Worm (Caenorhabditis elegans) whole organism, late embryonic: ENCODE data around the gene pqn-15.

Source experiments
- C08G9.2 ChIP-seq: sonication (generic microtip); optimal IDR thresholded peaks from 2 replicates; lab custom pipeline; 2016; ENCODE audit warnings: mild to moderate bottlenecking, missing genetic modification characterization, moderate library complexity, missing compliant biosample characterization
- F13H6.1 ChIP-seq: sonication (generic microtip); optimal IDR thresholded peaks from 2 replicates; lab custom pipeline; 2016; ENCODE audit warnings: missing genetic modification characterization, missing compliant biosample characterization
- Y22D7AL.16 ChIP-seq: sonication (generic microtip); optimal IDR thresholded peaks from 2 replicates; lab custom pipeline; 2016; ENCODE audit warnings: missing genetic modification characterization, missing compliant biosample characterization
- ahr-1 ChIP-seq: sonication (generic microtip); optimal IDR thresholded peaks from 2 replicates; lab custom pipeline; 2016; ENCODE audit warnings: missing genetic modification characterization, missing compliant biosample characterization
- ceh-2 ChIP-seq: sonication (generic microtip); optimal IDR thresholded peaks from 2 replicates; lab custom pipeline; 2016; ENCODE audit warnings: missing genotype, missing genetic modification characterization, missing compliant biosample characterization
- ceh-30 ChIP-seq: fragments of 150-350 bp; optimal IDR thresholded peaks from 2 replicates; lab custom pipeline; 2014; ENCODE audit warnings: missing biosample characterization, missing genetic modification characterization
- ceh-34 ChIP-seq: sonication (generic microtip); optimal IDR thresholded peaks from 2 replicates; lab custom pipeline; 2016; ENCODE audit warnings: mild to moderate bottlenecking, missing genetic modification characterization, missing compliant biosample characterization
- ceh-45 ChIP-seq: fragments of 200-800 bp; sonication (Bioruptor generic); IDR thresholded peaks from 2 replicates; pipeline ENCODE4 v1.3.6; 2022; ENCODE audit warnings: missing genetic modification reagents, missing genetic modification characterization, missing compliant biosample characterization
- dmd-4 ChIP-seq: sonication (generic microtip); optimal IDR thresholded peaks from 2 replicates; lab custom pipeline; 2016; ENCODE audit warnings: borderline replicate concordance, missing genetic modification characterization, missing compliant biosample characterization
- dve-1 ChIP-seq: sonication (generic microtip); optimal IDR thresholded peaks from 2 replicates; lab custom pipeline; 2017; ENCODE audit warnings: antibody characterized with exemption, mild to moderate bottlenecking, missing genetic modification characterization, missing compliant biosample characterization
- elt-4 ChIP-seq: sonication (generic microtip); optimal IDR thresholded peaks from 2 replicates; lab custom pipeline; 2016; ENCODE audit warnings: missing genetic modification characterization, missing compliant biosample characterization
- ets-4 ChIP-seq: sonication (generic microtip); optimal IDR thresholded peaks from 2 replicates; lab custom pipeline; 2016; ENCODE audit warnings: missing genetic modification characterization, missing compliant biosample characterization
- fkh-10 ChIP-seq: fragments of 150-350 bp; optimal IDR thresholded peaks from 2 replicates; lab custom pipeline; 2014; ENCODE audit warnings: missing biosample characterization, missing genetic modification reagents, missing genetic modification characterization
- fkh-6 ChIP-seq: sonication (generic microtip); optimal IDR thresholded peaks from 2 replicates; lab custom pipeline; 2016; ENCODE audit warnings: missing genetic modification characterization, missing compliant biosample characterization
- hlh-13 ChIP-seq: fragments of 200-800 bp; sonication (Bioruptor generic); optimal IDR thresholded peaks from 2 replicates; lab custom pipeline; 2018; ENCODE audit warnings: mild to moderate bottlenecking, missing genetic modification characterization, missing compliant biosample characterization
- hlh-30 ChIP-seq: sonication (generic microtip); optimal IDR thresholded peaks from 2 replicates; lab custom pipeline; 2017; ENCODE audit warnings: antibody characterized with exemption, missing genetic modification characterization, missing compliant biosample characterization; ENCODE audit not compliant: insufficient read depth
- hlh-6 ChIP-seq: sonication (generic microtip); optimal IDR thresholded peaks from 2 replicates; lab custom pipeline; 2016; ENCODE audit warnings: missing genotype, missing genetic modification characterization, missing compliant biosample characterization
- hlh-8 ChIP-seq: sonication (generic microtip); optimal IDR thresholded peaks from 2 replicates; lab custom pipeline; 2016; ENCODE audit warnings: missing genotype, missing genetic modification characterization, missing compliant biosample characterization
- lin-11 ChIP-seq: fragments of 200-800 bp; sonication (Bioruptor generic); optimal IDR thresholded peaks from 2 replicates; lab custom pipeline; 2018; ENCODE audit warnings: mild to moderate bottlenecking, missing genetic modification characterization, missing compliant biosample characterization
- mec-3 ChIP-seq: sonication (generic microtip); optimal IDR thresholded peaks from 2 replicates; lab custom pipeline; 2016; ENCODE audit warnings: borderline replicate concordance, missing genetic modification characterization, missing compliant biosample characterization
- nhr-11 ChIP-seq: fragments of 150-350 bp; optimal IDR thresholded peaks from 2 replicates; lab custom pipeline; 2014; ENCODE audit warnings: missing biosample characterization, missing genetic modification characterization
- odd-2 ChIP-seq: sonication (generic microtip); optimal IDR thresholded peaks from 2 replicates; lab custom pipeline; 2017; ENCODE audit warnings: antibody characterized with exemption, mild to moderate bottlenecking, missing genetic modification characterization, missing compliant biosample characterization
- pag-3 ChIP-seq: sonication (generic microtip); optimal IDR thresholded peaks from 2 replicates; lab custom pipeline; 2016; ENCODE audit warnings: missing compliant biosample characterization, missing genetic modification characterization, borderline replicate concordance
- pat-9 ChIP-seq: fragments of 200-800 bp; sonication (Bioruptor generic); optimal IDR thresholded peaks from 2 replicates; lab custom pipeline; 2018; ENCODE audit warnings: mild to moderate bottlenecking, missing genetic modification characterization, moderate library complexity, missing compliant biosample characterization
- pax-1 ChIP-seq: fragments of 150-350 bp; optimal IDR thresholded peaks from 2 replicates; lab custom pipeline; 2014; ENCODE audit warnings: missing biosample characterization, missing genetic modification characterization
- pros-1 ChIP-seq: fragments of 150-350 bp; optimal IDR thresholded peaks from 2 replicates; lab custom pipeline; 2014; ENCODE audit warnings: missing biosample characterization, missing genetic modification reagents, missing genetic modification characterization
- rnt-1 ChIP-seq: sonication (generic microtip); optimal IDR thresholded peaks from 2 replicates; lab custom pipeline; 2016; ENCODE audit warnings: missing genetic modification characterization, missing compliant biosample characterization
- sdc-2 ChIP-seq: sonication (generic microtip); optimal IDR thresholded peaks from 2 replicates; lab custom pipeline; 2016; ENCODE audit warnings: missing genotype, missing genetic modification characterization, missing compliant biosample characterization
- sox-2 ChIP-seq: fragments of 200-800 bp; sonication (Bioruptor generic); IDR thresholded peaks from 2 replicates; pipeline ENCODE4 v1.3.6; 2022; ENCODE audit warnings: missing genetic modification reagents, missing genetic modification characterization, missing compliant biosample characterization
- sox-4 ChIP-seq: sonication (generic microtip); optimal IDR thresholded peaks from 2 replicates; lab custom pipeline; 2017; ENCODE audit warnings: mild to moderate bottlenecking, missing genetic modification characterization, inconsistent platforms, missing compliant biosample characterization
- syd-9 ChIP-seq: sonication (generic microtip); optimal IDR thresholded peaks from 2 replicates; lab custom pipeline; 2016; ENCODE audit warnings: mild to moderate bottlenecking, missing genetic modification characterization, moderate library complexity, missing compliant biosample characterization
- tbx-7 ChIP-seq: sonication (generic microtip); optimal IDR thresholded peaks from 2 replicates; lab custom pipeline; 2016; ENCODE audit warnings: missing genotype, missing genetic modification characterization, missing compliant biosample characterization
- ttx-3 ChIP-seq: sonication (generic microtip); optimal IDR thresholded peaks from 2 replicates; lab custom pipeline; 2016; ENCODE audit warnings: missing genetic modification reagents, missing genetic modification characterization, missing compliant biosample characterization
- unc-42 ChIP-seq: sonication (generic microtip); optimal IDR thresholded peaks from 2 replicates; lab custom pipeline; 2016; ENCODE audit warnings: missing genotype, missing genetic modification characterization, missing compliant biosample characterization
- unc-86 ChIP-seq: sonication (generic microtip); optimal IDR thresholded peaks from 2 replicates; lab custom pipeline; 2016; ENCODE audit warnings: missing genetic modification characterization, missing compliant biosample characterization
- zip-5 ChIP-seq: sonication (generic microtip); optimal IDR thresholded peaks from 2 replicates; lab custom pipeline; 2016; ENCODE audit warnings: missing genetic modification characterization, missing compliant biosample characterization

pqn-15 gene

DNA sequence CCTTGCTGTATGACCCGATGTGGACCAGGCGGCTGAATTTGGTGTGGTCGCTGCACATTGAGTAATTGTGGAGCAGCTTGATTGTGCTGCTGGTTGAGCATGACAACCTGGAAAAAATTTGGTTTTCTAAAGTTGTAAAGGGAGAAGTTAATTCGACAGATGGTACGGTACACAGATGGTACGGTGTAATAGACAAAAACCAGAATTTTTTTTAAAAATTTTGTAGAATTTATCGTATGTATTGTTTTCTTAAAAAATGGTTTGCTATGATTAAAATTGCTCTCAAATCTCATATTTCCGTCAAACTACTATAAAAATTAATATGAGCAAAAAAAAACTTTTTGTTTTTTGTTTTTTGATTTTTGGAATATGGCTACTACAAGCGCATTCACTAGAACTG lies at the start of gene pqn-15:
TSS of gene pqn-15 (minus strand) at position 101 of the 400 bp plus-strand sequence.
- no peak for TF ChIP-seq hlh-8 (tag; lab: Kevin White, UChicago)
- no peak for TF ChIP-seq sox-4 (tag; lab: Kevin White, UChicago)
- no peak for TF ChIP-seq fkh-6 (tag; lab: Kevin White, UChicago)
- TF ChIP-seq dve-1 (tag; lab: Kevin White, UChicago): no peak
- TF ChIP-seq hlh-30: no peak
- TF ChIP-seq lin-11 (tag; lab: Kevin White, UChicago): no peak
- TF ChIP-seq ets-4 (tag; lab: Kevin White, UChicago): no peak
- TF ChIP-seq unc-86 (tag; lab: Kevin White, UChicago): no peak
- no peak for TF ChIP-seq zip-5 (tag; lab: Kevin White, UChicago)
- TF ChIP-seq F13H6.1 (tag; lab: Kevin White, UChicago): no peak
- TF ChIP-seq, all 69 proteins: peak for 0

DNA sequence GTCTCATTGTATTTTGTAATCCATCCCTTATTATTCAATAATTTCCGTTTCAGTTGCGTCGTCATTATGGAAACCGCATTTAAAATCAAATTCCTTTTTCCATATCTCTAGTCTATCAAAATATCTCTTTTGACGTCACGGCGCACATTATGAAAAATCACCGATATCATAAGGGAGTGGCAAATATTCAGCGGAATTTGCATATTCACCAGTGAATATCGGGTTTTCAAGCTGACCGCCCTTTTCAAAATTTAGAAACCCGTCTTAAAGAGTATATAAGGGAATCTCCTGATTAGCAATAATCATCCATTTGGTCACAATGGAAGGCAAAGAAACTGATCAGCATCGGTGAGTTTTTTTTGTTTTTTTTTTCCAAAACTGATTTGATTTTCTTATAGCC lies 46.6 kb upstream of the pqn-15 start, which contains the start of gene col-165:
TSS of gene col-165 (plus strand) at position 301 of the 400 bp plus-strand sequence.
- TF ChIP-seq ceh-30 (tag; lab: Kevin White, UChicago): no peak
- TF ChIP-seq pax-1 (tag; lab: Kevin White, UChicago): no peak
- TF ChIP-seq dve-1 (tag; lab: Kevin White, UChicago): no peak
- no peak for TF ChIP-seq ahr-1 (tag; lab: Kevin White, UChicago)
- TF ChIP-seq tbx-7: no peak
- no peak for TF ChIP-seq F13H6.1 (tag; lab: Kevin White, UChicago)
- TF ChIP-seq ceh-2: no peak

DNA sequence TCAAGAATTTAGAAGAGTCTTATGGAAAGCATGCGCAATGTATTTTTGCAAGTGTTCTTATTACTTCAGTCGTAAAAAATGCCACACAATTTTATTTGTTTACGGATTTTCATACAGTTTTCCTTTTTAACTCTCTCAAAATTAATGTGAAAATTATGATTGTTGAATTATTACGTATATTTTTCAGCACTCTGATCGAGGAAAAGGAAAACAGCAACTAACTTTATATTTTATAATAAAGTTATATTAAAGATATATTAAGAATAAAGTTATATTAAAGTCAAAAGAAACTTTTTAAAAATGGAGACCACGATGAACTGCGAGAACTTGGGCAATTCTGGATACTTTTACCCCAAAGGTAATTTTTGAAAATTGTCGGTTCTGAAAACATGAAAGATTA lies 43.4 kb upstream of the pqn-15 start, which contains the start of gene F14H12.2:
TSS of gene F14H12.2 (plus strand) at position 301 of the 400 bp plus-strand sequence.
- TF ChIP-seq pros-1 (tag; lab: Kevin White, UChicago) (no peak), Y22D7AL.16 (no peak), nhr-11 (no peak), hlh-13 (GFP tag; lab: Kevin White, UChicago) (no peak), unc-42 (tag; lab: Kevin White, UChicago) (no peak), fkh-10 (GFP tag; lab: Kevin White, UChicago) (no peak), rnt-1 (no peak), syd-9 (tag; lab: Kevin White, UChicago) (no peak), fkh-6 (tag; lab: Kevin White, UChicago) (no peak), ttx-3 (tag; lab: Kevin White, UChicago) (no peak)

- TF ChIP-seq hlh-8 (tag; lab: Kevin White, UChicago): no peak
- TF ChIP-seq hlh-6 (tag; lab: Kevin White, UChicago): no peak
- no peak for TF ChIP-seq odd-2
- no peak for TF ChIP-seq elt-4 (tag; lab: Kevin White, UChicago)
- no peak for TF ChIP-seq pax-1 (tag; lab: Kevin White, UChicago)
- TF ChIP-seq mec-3 (tag; lab: Kevin White, UChicago): no peak
- no peak for TF ChIP-seq F13H6.1 (tag; lab: Kevin White, UChicago)
- no peak for TF ChIP-seq ceh-45 (GFP tag; lab: Robert Waterston, UW)
- TF ChIP-seq tbx-7: no peak
- no peak for TF ChIP-seq ceh-34 (tag; lab: Kevin White, UChicago)
- no peak for TF ChIP-seq sox-2
- no peak for TF ChIP-seq pros-1 (tag; lab: Kevin White, UChicago)
- TF ChIP-seq dmd-4 (tag; lab: Kevin White, UChicago): no peak
- no peak for TF ChIP-seq rnt-1
- no peak for TF ChIP-seq lin-11 (tag; lab: Kevin White, UChicago)
- TF ChIP-seq, all 69 proteins: peak for 0
These were observed 37.2 kb upstream of the pqn-15 start, which contains the start of gene F14H12.3 for ce11 chrX:4343915-4344314. F14H12.3 (plus strand) TSS chrX:4344215.

ce11 chrX:4342730-4343129 lies 36.0 kb upstream of the pqn-15 start:
- no peak for TF ChIP-seq ttx-3 (tag; lab: Kevin White, UChicago)
- TF ChIP-seq sdc-2: no peak
- no peak for TF ChIP-seq pag-3 (tag; lab: Kevin White, UChicago)
- no peak for TF ChIP-seq elt-4 (tag; lab: Kevin White, UChicago)
- no peak for TF ChIP-seq sox-2
- TF ChIP-seq C08G9.2: no peak
- TF ChIP-seq pat-9 (tag; lab: Kevin White, UChicago): no peak
